Worm (Caenorhabditis elegans): Measurements from ENCODE around the gene Y62E10A.20.

DNA sequence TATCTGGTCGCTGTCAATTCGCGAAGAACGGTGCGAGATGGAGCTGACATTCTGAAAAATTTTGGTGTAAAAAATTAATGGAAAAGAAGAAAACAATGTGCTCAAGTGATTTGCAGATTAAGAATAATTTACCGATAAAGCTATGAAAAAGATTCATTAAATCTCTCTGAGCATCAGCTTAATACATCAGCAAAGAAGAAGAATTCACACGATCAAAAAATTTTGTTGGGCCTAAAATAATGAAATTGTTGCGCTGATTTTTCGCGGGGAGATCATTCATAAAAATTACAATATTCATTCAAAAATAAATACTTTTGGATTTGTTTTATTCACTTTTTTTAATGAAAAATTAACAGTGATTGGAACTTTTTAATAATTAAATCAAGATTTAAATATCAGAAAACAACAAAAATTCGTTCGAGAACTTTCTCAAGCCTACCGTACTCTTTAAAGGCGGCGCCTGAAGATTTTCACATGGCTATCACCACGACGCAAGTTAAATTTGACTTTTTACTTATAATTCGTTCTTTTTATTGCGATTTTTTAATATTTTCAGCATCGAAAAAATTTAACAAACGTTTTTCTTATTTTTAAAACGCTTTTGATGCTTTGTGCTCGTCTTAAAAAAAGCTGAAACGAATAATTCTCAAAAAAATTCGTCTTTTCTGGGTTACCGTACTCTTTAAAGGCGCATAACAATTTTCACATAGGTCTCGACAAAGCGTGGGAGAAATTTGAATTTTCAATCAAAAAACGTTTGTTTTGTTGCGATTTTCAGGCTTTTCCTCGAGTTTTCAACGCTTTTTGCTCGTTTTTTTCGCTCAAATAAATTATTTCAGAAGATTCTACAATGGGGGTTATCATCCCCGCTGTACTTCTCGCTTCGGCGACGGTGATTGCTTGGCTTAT lies 14.8 kb upstream of the Y62E10A.20 start, which contains the start of the genes memi-2 and cyp-31A5:
- no peak for TF ChIP-seq ama-1 (optimal IDR thresholded peaks at IDR 0.05)
- TF ChIP-seq nhr-237 (tag; optimal IDR thresholded peaks at IDR 0.05): no peak
- no peak for TF ChIP-seq aly-2 (tag; optimal IDR thresholded peaks at IDR 0.05)
- TF ChIP-seq egl-27 (tag; optimal IDR thresholded peaks at IDR 0.05): no peak
- no peak for TF ChIP-seq fkh-2 (tag; optimal IDR thresholded peaks at IDR 0.05)
